ENCODE assay signal across 1 worm cellular context in genomic region chrIV:2053591-2053990, ce11.
TF ChIP-seq lines count a peak whose summit lies in the region.

No protein-coding gene starts in this region.

TF ChIP-seq in whole organism, L1 larva, 84 proteins besides CTCF, POLR2A, EP300 and RAD21 (continued from another document):
- peak in 1 of 3 experiments; percentile 24 for TF ChIP-seq ceh-82 (tag; optimal IDR thresholded peaks at IDR 0.05; lab: Kevin White, UChicago)
- TF ChIP-seq nhr-20 (tag; optimal IDR thresholded peaks at IDR 0.05; lab: Kevin White, UChicago): no peak
- TF ChIP-seq mab-9 (GFP tag; IDR thresholded peaks at IDR 0.05; lab: Robert Waterston, UW): 0 out of 2 replicates have a peak, but pooled peaks have one; percentile 44
- no peak for TF ChIP-seq lin-15B (tag; optimal IDR thresholded peaks at IDR 0.05; lab: Kevin White, UChicago)
- no peak for TF ChIP-seq tlp-1 (tag; optimal IDR thresholded peaks at IDR 0.05; lab: Kevin White, UChicago)
- TF ChIP-seq sup-37 (GFP tag; optimal IDR thresholded peaks at IDR 0.05; lab: Kevin White, UChicago): no peak
- no peak for TF ChIP-seq ztf-11 (tag; optimal IDR thresholded peaks at IDR 0.05; lab: Kevin White, UChicago)
- TF ChIP-seq Y116A8C.19 (tag; optimal IDR thresholded peaks at IDR 0.05; lab: Kevin White, UChicago; ENCODE audit: borderline replicate concordance): no peak
- no peak for TF ChIP-seq irx-1 (tag; optimal IDR thresholded peaks at IDR 0.05; lab: Kevin White, UChicago)
- no peak for TF ChIP-seq nhr-85 (tag; lab: Kevin White, UChicago)
- no peak for TF ChIP-seq F16B12.6 (tag; optimal IDR thresholded peaks at IDR 0.05; lab: Kevin White, UChicago)
- no peak for TF ChIP-seq nhr-76 (tag; optimal IDR thresholded peaks at IDR 0.05; lab: Kevin White, UChicago)
- no peak for TF ChIP-seq aha-1 (tag; optimal IDR thresholded peaks at IDR 0.05; lab: Kevin White, UChicago)
- peak in 1 of 2 experiments; percentile 23 for TF ChIP-seq lin-35 (GFP tag; optimal IDR thresholded peaks at IDR 0.05; lab: Kevin White, UChicago)
- no peak for TF ChIP-seq pax-3 (tag; optimal IDR thresholded peaks at IDR 0.05; lab: Kevin White, UChicago)
- no peak for TF ChIP-seq lin-13 (GFP tag; optimal IDR thresholded peaks at IDR 0.05; lab: Kevin White, UChicago)
- no peak for TF ChIP-seq ztf-4 (tag; optimal IDR thresholded peaks at IDR 0.05; lab: Kevin White, UChicago)
- peak; percentile 32 for TF ChIP-seq snu-23 (GFP tag; optimal IDR thresholded peaks at IDR 0.05; lab: Kevin White, UChicago)
- TF ChIP-seq mdl-1 (tag; optimal IDR thresholded peaks at IDR 0.05; lab: Kevin White, UChicago): no peak
- TF ChIP-seq lir-3 (tag; optimal IDR thresholded peaks at IDR 0.05; lab: Kevin White, UChicago; ENCODE audit: poor library complexity): no peak
- no peak for TF ChIP-seq jun-1 (tag; optimal IDR thresholded peaks at IDR 0.05; lab: Kevin White, UChicago)
- TF ChIP-seq nhr-12 (tag; optimal IDR thresholded peaks at IDR 0.05; lab: Kevin White, UChicago): no peak
- no peak for TF ChIP-seq alr-1 (tag; optimal IDR thresholded peaks at IDR 0.05; lab: Kevin White, UChicago; ENCODE audit: borderline replicate concordance)
- no peak for TF ChIP-seq pag-3 (tag; optimal IDR thresholded peaks at IDR 0.05; lab: Kevin White, UChicago; ENCODE audit: borderline replicate concordance, insufficient read depth)
- no peak for TF ChIP-seq vab-15 (tag; optimal IDR thresholded peaks at IDR 0.05; lab: Kevin White, UChicago)
- TF ChIP-seq dsc-1 (tag; optimal IDR thresholded peaks at IDR 0.05; lab: Kevin White, UChicago): no peak
- no peak for TF ChIP-seq C16A3.4 (tag; optimal IDR thresholded peaks at IDR 0.05; lab: Kevin White, UChicago)
- TF ChIP-seq isw-1 (GFP tag; IDR thresholded peaks at IDR 0.05; lab: Robert Waterston, UW): peak; percentile 10; the same call in 1 of the 2 replicates
- TF ChIP-seq egl-13 (tag; optimal IDR thresholded peaks at IDR 0.05; lab: Kevin White, UChicago): no peak
- no peak for TF ChIP-seq elt-3 (tag; optimal IDR thresholded peaks at IDR 0.05; lab: Kevin White, UChicago)
- no peak for TF ChIP-seq unc-98 (GFP tag; IDR thresholded peaks at IDR 0.05; lab: Robert Waterston, UW)
- peak; percentile 63 for TF ChIP-seq nhr-71 (tag; optimal IDR thresholded peaks at IDR 0.05; lab: Kevin White, UChicago)
- TF ChIP-seq zip-4 (GFP tag; optimal IDR thresholded peaks at IDR 0.05; lab: Kevin White, UChicago): no peak
- TF ChIP-seq nhr-28 (tag; optimal IDR thresholded peaks at IDR 0.05; lab: Kevin White, UChicago): no peak
- no peak for TF ChIP-seq grh-1 (GFP tag; IDR thresholded peaks at IDR 0.05; lab: Robert Waterston, UW)
- TF ChIP-seq rnt-1 (tag; optimal IDR thresholded peaks at IDR 0.05; lab: Kevin White, UChicago): peak; percentile 55
- TF ChIP-seq unc-30 (tag; optimal IDR thresholded peaks at IDR 0.05; lab: Kevin White, UChicago): no peak
- peak; percentile 38 for TF ChIP-seq swsn-7 (tag; optimal IDR thresholded peaks at IDR 0.05; lab: Kevin White, UChicago)
- no peak for TF ChIP-seq xbp-1 (tag; optimal IDR thresholded peaks at IDR 0.05; lab: Kevin White, UChicago)
- TF ChIP-seq C04F5.9 (tag; optimal IDR thresholded peaks at IDR 0.05; lab: Kevin White, UChicago): no peak
- no peak for TF ChIP-seq mef-2 (tag; optimal IDR thresholded peaks at IDR 0.05; lab: Kevin White, UChicago)
- TF ChIP-seq dpl-1 (GFP tag; optimal IDR thresholded peaks at IDR 0.05; lab: Kevin White, UChicago): no peak
- no peak for TF ChIP-seq tbx-2 (tag; optimal IDR thresholded peaks at IDR 0.05; lab: Kevin White, UChicago)
- peak; percentile 25 for TF ChIP-seq mep-1 (tag; optimal IDR thresholded peaks at IDR 0.05; lab: Kevin White, UChicago)
- peak; percentile 89 for TF ChIP-seq lin-14 (GFP tag; optimal IDR thresholded peaks at IDR 0.05; lab: Kevin White, UChicago)
- no peak for TF ChIP-seq zag-1 (tag; optimal IDR thresholded peaks at IDR 0.05; lab: Kevin White, UChicago)
- TF ChIP-seq unc-62 (GFP tag; optimal IDR thresholded peaks at IDR 0.05; lab: Kevin White, UChicago): no peak
- no peak for TF ChIP-seq efl-3 (GFP tag; optimal IDR thresholded peaks at IDR 0.05; lab: Kevin White, UChicago)
- no peak for TF ChIP-seq fkh-8 (tag; optimal IDR thresholded peaks at IDR 0.05; lab: Kevin White, UChicago)
- no peak for TF ChIP-seq hlh-4 (tag; optimal IDR thresholded peaks at IDR 0.05; lab: Kevin White, UChicago)
- TF ChIP-seq fkh-10 (GFP tag; optimal IDR thresholded peaks at IDR 0.05; lab: Kevin White, UChicago): peak; percentile 89
- TF ChIP-seq nhr-84 (tag; optimal IDR thresholded peaks at IDR 0.05; lab: Kevin White, UChicago): no peak
- no peak for TF ChIP-seq ceh-90 (tag; optimal IDR thresholded peaks at IDR 0.05; lab: Kevin White, UChicago)
- peak; percentile 18; the same call in 1 of the 2 replicates for TF ChIP-seq nhr-19 (GFP tag; conservative IDR thresholded peaks at IDR 0.05; lab: Robert Waterston, UW)
- peak; percentile 27 to 63 for TF ChIP-seq lsy-2 (tag; optimal IDR thresholded peaks at IDR 0.05; lab: Kevin White, UChicago)
- no peak for TF ChIP-seq hpl-2 (GFP tag; optimal IDR thresholded peaks at IDR 0.05; lab: Kevin White, UChicago)
- TF ChIP-seq ama-1 (optimal IDR thresholded peaks at IDR 0.05; lab: Kevin White, UChicago): no peak
- no peak for TF ChIP-seq snpc-4 (tag; optimal IDR thresholded peaks at IDR 0.05; lab: Kevin White, UChicago)
- no peak for TF ChIP-seq ceh-8 (GFP tag; optimal IDR thresholded peaks at IDR 0.05; lab: Kevin White, UChicago)
- no peak for TF ChIP-seq blmp-1 (tag; optimal IDR thresholded peaks at IDR 0.05; lab: Kevin White, UChicago)
- no peak for TF ChIP-seq skn-1 (tag; optimal IDR thresholded peaks at IDR 0.05; lab: Kevin White, UChicago)
- no peak for TF ChIP-seq unc-86 (tag; optimal IDR thresholded peaks at IDR 0.05; lab: Kevin White, UChicago)
- TF ChIP-seq ceh-88 (GFP tag; IDR thresholded peaks at IDR 0.05; lab: Robert Waterston, UW): no peak
- TF ChIP-seq nhr-47 (tag; optimal IDR thresholded peaks at IDR 0.05; lab: Kevin White, UChicago): peak; percentile 47
- TF ChIP-seq nhr-90 (tag; optimal IDR thresholded peaks at IDR 0.05; lab: Kevin White, UChicago; ENCODE audit: poor library complexity): no peak
- TF ChIP-seq lin-39 (tag; optimal IDR thresholded peaks at IDR 0.05; lab: Kevin White, UChicago): no peak
- no peak for TF ChIP-seq unc-130 (tag; optimal IDR thresholded peaks at IDR 0.05; lab: Kevin White, UChicago)
- no peak for TF ChIP-seq nhr-237 (tag; optimal IDR thresholded peaks at IDR 0.05; lab: Kevin White, UChicago)
- TF ChIP-seq elt-2 (tag; optimal IDR thresholded peaks at IDR 0.05; lab: Kevin White, UChicago): no peak
